Worm (Caenorhabditis elegans) whole organism, late embryonic: ENCODE measurements around the gene him-18.
"Not testable (repeated sequence)": the region's sequence is repeated elsewhere in the genome, so short reads cannot be mapped to it uniquely, and the experiment has no call there.

Experiments
- C08G9.2 ChIP-seq: sonication (generic microtip); optimal IDR thresholded peaks from 2 replicates; lab custom pipeline; 2016; ENCODE audit warnings: mild to moderate bottlenecking, missing genetic modification characterization, moderate library complexity, missing compliant biosample characterization
- F13H6.1 ChIP-seq: sonication (generic microtip); optimal IDR thresholded peaks from 2 replicates; lab custom pipeline; 2016; ENCODE audit warnings: missing genetic modification characterization, missing compliant biosample characterization
- K09A11.1 ChIP-seq: sonication (generic microtip); optimal IDR thresholded peaks from 2 replicates; lab custom pipeline; 2017; ENCODE audit warnings: antibody characterized with exemption, mild to moderate bottlenecking, missing genetic modification characterization, missing compliant biosample characterization; ENCODE audit not compliant: insufficient read depth
- T23F11.4 ChIP-seq: fragments of 200-800 bp; sonication (Bioruptor generic); optimal IDR thresholded peaks from 2 replicates; lab custom pipeline; 2018; ENCODE audit warnings: mild to moderate bottlenecking, missing genetic modification characterization, missing compliant biosample characterization
- Y22D7AL.16 ChIP-seq: sonication (generic microtip); optimal IDR thresholded peaks from 2 replicates; lab custom pipeline; 2016; ENCODE audit warnings: missing genetic modification characterization, missing compliant biosample characterization
- ama-1 ChIP-seq: fragments of 150-350 bp; optimal IDR thresholded peaks from 2 replicates; lab custom pipeline; 2014
- ceh-14 ChIP-seq: sonication (generic microtip); optimal IDR thresholded peaks from 2 replicates; lab custom pipeline; 2016; ENCODE audit warnings: missing genotype, missing genetic modification characterization, missing compliant biosample characterization
- ceh-2 ChIP-seq: sonication (generic microtip); optimal IDR thresholded peaks from 2 replicates; lab custom pipeline; 2016; ENCODE audit warnings: missing genotype, missing genetic modification characterization, missing compliant biosample characterization
- ceh-30 ChIP-seq: fragments of 150-350 bp; optimal IDR thresholded peaks from 2 replicates; lab custom pipeline; 2014; ENCODE audit warnings: missing biosample characterization, missing genetic modification characterization
- ceh-48 ChIP-seq: sonication (generic microtip); optimal IDR thresholded peaks from 2 replicates; lab custom pipeline; 2016; ENCODE audit warnings: missing genetic modification characterization, inconsistent platforms, missing compliant biosample characterization
- che-1 ChIP-seq: sonication (generic microtip); optimal IDR thresholded peaks from 2 replicates; lab custom pipeline; 2016; ENCODE audit warnings: mild to moderate bottlenecking, missing genetic modification characterization, missing compliant biosample characterization
- dve-1 ChIP-seq: sonication (generic microtip); optimal IDR thresholded peaks from 2 replicates; lab custom pipeline; 2017; ENCODE audit warnings: antibody characterized with exemption, mild to moderate bottlenecking, missing genetic modification characterization, missing compliant biosample characterization
- elt-2 ChIP-seq: sonication (generic microtip); optimal IDR thresholded peaks from 2 replicates; lab custom pipeline; 2016; ENCODE audit warnings: missing genetic modification reagents, missing genetic modification characterization, missing compliant biosample characterization
- ets-4 ChIP-seq: sonication (generic microtip); optimal IDR thresholded peaks from 2 replicates; lab custom pipeline; 2016; ENCODE audit warnings: missing genetic modification characterization, missing compliant biosample characterization
- eyg-1 ChIP-seq: sonication (generic microtip); optimal IDR thresholded peaks from 2 replicates; lab custom pipeline; 2016; ENCODE audit warnings: missing genotype, missing genetic modification characterization, missing compliant biosample characterization
- fax-1 ChIP-seq: sonication (generic microtip); optimal IDR thresholded peaks from 2 replicates; lab custom pipeline; 2016; ENCODE audit warnings: missing genotype, missing genetic modification characterization, missing compliant biosample characterization
- gmeb-2 ChIP-seq: sonication (generic microtip); optimal IDR thresholded peaks from 2 replicates; lab custom pipeline; 2016; ENCODE audit warnings: missing genetic modification characterization, inconsistent platforms, missing compliant biosample characterization
- hlh-15 ChIP-seq: sonication (generic microtip); optimal IDR thresholded peaks from 2 replicates; lab custom pipeline; 2016; ENCODE audit warnings: missing genetic modification characterization, missing compliant biosample characterization
- hlh-6 ChIP-seq: sonication (generic microtip); optimal IDR thresholded peaks from 2 replicates; lab custom pipeline; 2016; ENCODE audit warnings: missing genotype, missing genetic modification characterization, missing compliant biosample characterization
- lin-11 ChIP-seq: fragments of 200-800 bp; sonication (Bioruptor generic); optimal IDR thresholded peaks from 2 replicates; lab custom pipeline; 2018; ENCODE audit warnings: mild to moderate bottlenecking, missing genetic modification characterization, missing compliant biosample characterization
- mec-3 ChIP-seq: sonication (generic microtip); optimal IDR thresholded peaks from 2 replicates; lab custom pipeline; 2016; ENCODE audit warnings: borderline replicate concordance, missing genetic modification characterization, missing compliant biosample characterization
- nhr-11 ChIP-seq: fragments of 150-350 bp; optimal IDR thresholded peaks from 2 replicates; lab custom pipeline; 2014; ENCODE audit warnings: missing biosample characterization, missing genetic modification characterization
- pag-3 ChIP-seq: sonication (generic microtip); optimal IDR thresholded peaks from 2 replicates; lab custom pipeline; 2016; ENCODE audit warnings: missing compliant biosample characterization, missing genetic modification characterization, borderline replicate concordance
- pha-4 ChIP-seq: fragments of 150-350 bp; optimal IDR thresholded peaks from 2 replicates; lab custom pipeline; 2018; ENCODE audit warnings: missing biosample characterization, missing genetic modification reagents, missing genetic modification characterization
- pros-1 ChIP-seq: fragments of 150-350 bp; optimal IDR thresholded peaks from 2 replicates; lab custom pipeline; 2014; ENCODE audit warnings: missing biosample characterization, missing genetic modification reagents, missing genetic modification characterization
- rnt-1 ChIP-seq: sonication (generic microtip); optimal IDR thresholded peaks from 2 replicates; lab custom pipeline; 2016; ENCODE audit warnings: missing genetic modification characterization, missing compliant biosample characterization
- sox-2 ChIP-seq: fragments of 200-800 bp; sonication (Bioruptor generic); IDR thresholded peaks from 2 replicates; pipeline ENCODE4 v1.3.6; 2022; ENCODE audit warnings: missing genetic modification reagents, missing genetic modification characterization, missing compliant biosample characterization
- sox-4 ChIP-seq: sonication (generic microtip); optimal IDR thresholded peaks from 2 replicates; lab custom pipeline; 2017; ENCODE audit warnings: mild to moderate bottlenecking, missing genetic modification characterization, inconsistent platforms, missing compliant biosample characterization
- tbx-2 ChIP-seq: sonication (generic microtip); optimal IDR thresholded peaks from 2 replicates; lab custom pipeline; 2016; ENCODE audit warnings: missing genetic modification characterization, missing compliant biosample characterization
- tbx-7 ChIP-seq: sonication (generic microtip); optimal IDR thresholded peaks from 2 replicates; lab custom pipeline; 2016; ENCODE audit warnings: missing genotype, missing genetic modification characterization, missing compliant biosample characterization
- unc-3 ChIP-seq, 2 experiments: fragments of 200-800 bp in 1 of 2; sonication (Bioruptor generic) in 1 of 2; sonication (generic microtip) in 1 of 2; conservative IDR thresholded peaks in 1 of 2; optimal IDR thresholded peaks in 1 of 2; 2 replicates each; pipeline versions ENCODE4 v1.3.6 to Lab custom; 2016 to 2022; ENCODE audit warnings: missing compliant biosample characterization in 2 of 2, missing genetic modification characterization in 2 of 2, missing genetic modification reagents in 1 of 2
- unc-86 ChIP-seq: sonication (generic microtip); optimal IDR thresholded peaks from 2 replicates; lab custom pipeline; 2016; ENCODE audit warnings: missing genetic modification characterization, missing compliant biosample characterization
- zip-5 ChIP-seq: sonication (generic microtip); optimal IDR thresholded peaks from 2 replicates; lab custom pipeline; 2016; ENCODE audit warnings: missing genetic modification characterization, missing compliant biosample characterization
- ztf-16 ChIP-seq: sonication (generic microtip); optimal IDR thresholded peaks from 2 replicates; lab custom pipeline; 2017; ENCODE audit warnings: missing genetic modification characterization, missing compliant biosample characterization

Gene him-18

DNA sequence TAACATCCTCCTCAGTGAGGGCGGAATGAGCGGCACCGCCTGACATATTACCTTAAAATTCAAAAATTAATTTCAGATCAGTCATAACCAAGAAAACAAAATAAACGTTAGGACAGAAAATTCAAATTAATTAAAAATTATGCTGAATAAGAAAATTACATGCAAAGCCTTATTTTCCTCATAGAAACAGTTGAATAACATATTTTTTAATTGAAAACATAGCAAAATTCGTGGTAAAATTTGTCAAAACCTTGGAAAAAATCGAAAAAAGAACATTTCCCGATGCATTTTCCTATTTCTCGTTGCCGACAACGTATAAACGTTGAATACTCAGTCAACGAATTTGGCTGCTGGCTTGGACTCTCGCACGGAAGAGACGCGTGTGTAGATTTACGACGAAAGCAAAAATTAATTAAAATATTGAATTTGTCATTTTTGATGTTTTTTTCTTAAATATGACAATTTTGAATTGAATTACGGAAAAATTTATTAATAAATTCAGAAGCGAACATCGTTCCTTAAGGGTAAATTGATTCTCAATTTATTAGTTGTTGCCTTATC lies 39.1 kb upstream of the him-18 start, which contains the start of the genes rps-0 and rbg-3 (continued):
- TF ChIP-seq eyg-1 (tag; lab: Kevin White, UChicago) (no peak), pag-3 (tag; lab: Kevin White, UChicago) (no peak)
- TF ChIP-seq, all 69 proteins: peak for 19

DNA sequence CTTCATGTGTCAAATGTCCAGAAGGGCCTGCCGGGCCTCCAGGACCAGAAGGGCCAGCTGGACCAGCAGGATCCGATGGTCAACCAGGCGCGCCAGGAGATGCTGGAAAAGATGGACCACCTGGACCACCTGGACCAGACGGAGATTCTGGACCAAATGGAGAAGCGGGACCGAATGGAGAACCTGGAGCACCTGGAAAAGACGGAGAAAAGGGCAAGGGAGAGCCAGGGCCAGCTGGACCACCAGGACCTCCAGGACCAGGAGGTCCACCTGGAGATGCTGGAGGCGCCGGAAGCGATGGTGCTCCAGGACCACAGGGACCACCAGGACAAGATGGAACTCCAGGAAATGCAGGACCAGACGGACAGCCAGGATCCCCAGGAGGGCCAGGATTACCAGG lies 33.7 kb upstream of the him-18 start:
- TF ChIP-seq lin-11 (tag; lab: Kevin White, UChicago) (no peak), C08G9.2 (tag; lab: Kevin White, UChicago) (peak; percentile 22)
- TF ChIP-seq, all 69 proteins: peak for 1

DNA sequence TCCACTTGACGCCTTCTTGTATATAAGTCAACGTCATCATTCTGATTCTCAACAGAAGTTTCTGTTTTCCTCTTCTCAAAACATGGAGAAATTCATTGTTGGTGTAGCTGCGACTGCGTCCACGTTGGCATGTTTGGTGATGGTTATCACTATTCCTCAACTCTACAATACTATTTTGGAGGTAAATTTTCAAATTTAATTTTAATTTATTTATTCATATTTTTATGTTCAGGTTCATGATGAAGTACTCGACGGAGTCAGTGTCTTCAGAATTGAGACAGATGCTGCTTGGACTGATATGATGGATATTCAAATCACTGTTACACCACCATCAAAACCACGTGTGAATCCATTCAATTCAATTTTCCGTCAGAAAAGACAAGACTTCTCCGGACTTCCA lies 33.1 kb upstream of the him-18 start, which contains the start of gene col-89:
col-89 (plus strand) TSS at position 19 of the 400 bp plus-strand sequence.
- TF ChIP-seq sox-4 (tag; lab: Kevin White, UChicago) (no peak), pha-4 (tag; lab: Kevin White, UChicago) (no peak), mec-3 (tag; lab: Kevin White, UChicago) (no peak), ceh-48 (tag; lab: Kevin White, UChicago) (no peak), nhr-11 (no peak), T23F11.4 (no peak), eyg-1 (tag; lab: Kevin White, UChicago) (no peak), unc-3 (GFP tag; conservative IDR thresholded peaks at IDR 0.05; lab: Robert Waterston, UW) (no peak), unc-3 (tag; optimal IDR thresholded peaks at IDR 0.05; lab: Kevin White, UChicago) (no peak), rnt-1 (tag; lab: Kevin White, UChicago) (no peak), tbx-7 (tag; lab: Kevin White, UChicago) (no peak), hlh-15 (tag; lab: Kevin White, UChicago) (no peak), zip-5 (no peak), ama-1 (no peak), sox-2 (GFP tag; lab: Robert Waterston, UW) (no peak), hlh-6 (tag; lab: Kevin White, UChicago) (no peak), F13H6.1 (tag; lab: Kevin White, UChicago) (no peak), Y22D7AL.16 (no peak), ets-4 (tag; lab: Kevin White, UChicago) (no peak)

DNA sequence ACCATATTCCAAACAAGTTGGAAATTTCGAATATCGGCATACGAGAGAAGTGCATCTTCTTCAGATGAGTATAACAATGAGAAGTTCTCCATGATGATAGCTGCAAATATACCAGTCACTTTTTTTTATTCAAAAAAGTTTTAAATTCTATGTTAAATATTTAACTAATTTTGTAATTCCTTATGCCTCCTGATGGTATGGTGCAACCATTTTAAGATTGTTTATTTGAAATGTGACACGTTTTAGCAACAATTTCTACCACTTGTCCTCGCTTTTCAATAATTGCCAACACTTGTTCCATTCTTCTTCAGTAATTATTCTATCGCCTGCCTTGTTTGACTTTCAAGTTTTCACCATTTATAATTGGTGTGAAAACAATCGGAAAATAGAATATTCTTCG lies 30.9 kb upstream of the him-18 start, which contains the start of gene F17C8.6:
F17C8.6 (minus strand) TSS at position 101 of the 400 bp plus-strand sequence.
- no peak for TF ChIP-seq F13H6.1 (tag; lab: Kevin White, UChicago)
- TF ChIP-seq ztf-16 (tag; lab: Kevin White, UChicago) = no peak
- no peak for TF ChIP-seq che-1
- no peak for TF ChIP-seq sox-2 (GFP tag; lab: Robert Waterston, UW)
- no peak for TF ChIP-seq fax-1 (tag; lab: Kevin White, UChicago)
- TF ChIP-seq pros-1 (tag; lab: Kevin White, UChicago) = no peak

DNA sequence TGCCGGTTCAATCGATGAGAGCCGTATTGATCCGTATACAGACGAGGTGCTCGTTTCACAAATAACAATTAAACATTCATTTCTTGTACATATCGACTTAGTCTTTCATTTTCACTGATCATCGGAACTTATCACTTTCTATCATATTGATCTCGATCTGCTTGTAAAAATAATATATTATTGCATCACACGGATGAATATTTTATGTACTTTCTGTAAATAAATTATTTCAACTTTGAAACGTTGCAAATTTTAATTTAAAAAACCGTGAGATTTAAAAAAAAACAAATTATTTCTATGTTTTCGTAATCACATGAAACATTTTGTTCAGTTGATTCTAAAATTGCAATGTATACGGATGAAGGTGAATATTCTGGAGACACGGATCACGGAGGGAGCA lies 27.6 kb upstream of the him-18 start, which contains the start of gene twk-6:
twk-6 (plus strand) TSS at position 301 of the 400 bp plus-strand sequence.
- not testable (repeated sequence) for TF ChIP-seq ceh-30 (tag; lab: Kevin White, UChicago); hlh-15 (tag; lab: Kevin White, UChicago); nhr-11

DNA sequence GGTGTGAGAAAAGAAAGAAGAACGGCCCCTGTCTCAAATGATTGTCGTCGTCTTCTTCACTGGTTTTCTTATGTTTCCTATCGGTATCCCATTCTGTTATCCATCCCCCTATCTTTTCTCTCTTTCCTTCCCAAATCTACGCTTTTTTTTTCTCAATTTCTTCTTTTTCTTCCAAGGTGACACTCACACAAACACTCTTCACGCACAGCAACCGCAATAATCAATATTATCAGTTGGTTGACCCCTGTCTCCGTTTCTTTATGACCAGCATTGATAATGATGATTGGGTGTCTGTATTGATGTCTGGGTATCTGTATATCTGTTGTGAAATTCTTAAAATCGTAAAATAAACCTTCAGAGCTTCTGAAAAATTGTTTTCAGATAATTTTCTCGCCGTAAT lies 25.8 kb upstream of the him-18 start:
- TF ChIP-seq elt-2 (peak; percentile 27), zip-5 (no peak)

DNA sequence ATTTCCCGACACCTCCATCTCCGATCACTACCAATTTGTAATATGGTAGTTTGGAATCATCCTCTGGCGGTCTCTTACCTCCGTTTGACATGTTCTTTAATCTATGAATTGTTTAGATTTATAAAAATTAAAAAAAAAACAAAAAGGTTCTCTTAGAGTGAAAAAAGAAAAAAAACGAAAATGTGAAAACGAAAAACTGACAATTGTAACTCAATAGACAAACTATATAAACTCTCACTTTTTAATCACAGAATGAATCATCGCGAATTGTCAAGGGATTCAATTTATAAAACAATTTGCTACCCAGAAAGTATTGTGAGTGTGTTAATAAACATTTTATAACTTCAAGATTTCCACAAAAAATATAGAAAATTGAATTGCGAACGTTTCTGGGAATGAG lies 25.0 kb upstream of the him-18 start, which contains the start of gene ras-2:
ras-2 (minus strand) TSS at position 101 of the 400 bp plus-strand sequence.
- TF ChIP-seq ets-4 (tag; lab: Kevin White, UChicago) = no peak
- no peak for TF ChIP-seq dve-1 (tag; lab: Kevin White, UChicago)
- no peak for TF ChIP-seq ceh-14 (tag; lab: Kevin White, UChicago)
- TF ChIP-seq unc-86 (tag; lab: Kevin White, UChicago) = no peak
- TF ChIP-seq tbx-2 (tag; lab: Kevin White, UChicago) = no peak
- no peak for TF ChIP-seq gmeb-2 (tag; lab: Kevin White, UChicago)
- TF ChIP-seq pha-4 (tag; lab: Kevin White, UChicago) = no peak
- no peak for TF ChIP-seq K09A11.1 (tag; lab: Kevin White, UChicago)
- no peak for TF ChIP-seq mec-3 (tag; lab: Kevin White, UChicago)
- no peak for TF ChIP-seq ceh-2
- no peak for TF ChIP-seq T23F11.4
- TF ChIP-seq lin-11 (tag; lab: Kevin White, UChicago) = no peak
